Worm (Caenorhabditis elegans) whole organism, early embryonic: ENCODE measurements around the gene rpl-6.

Source experiments
- B0310.2 ChIP-seq: sonication (generic microtip); optimal IDR thresholded peaks from 2 replicates; lab custom pipeline; 2016; ENCODE audit warnings: mild to moderate bottlenecking, missing genetic modification characterization, missing compliant biosample characterization
- F13C5.2 ChIP-seq: sonication (generic microtip); optimal IDR thresholded peaks from 2 replicates; lab custom pipeline; 2017; ENCODE audit warnings: mild to moderate bottlenecking, missing genetic modification characterization, inconsistent platforms, missing compliant biosample characterization
- aly-1 ChIP-seq: sonication (generic microtip); optimal IDR thresholded peaks from 2 replicates; lab custom pipeline; 2016; ENCODE audit warnings: missing genetic modification characterization, missing compliant biosample characterization
- ama-1 ChIP-seq: fragments of 150-350 bp; optimal IDR thresholded peaks from 2 replicates; lab custom pipeline; 2014
- ceh-13 ChIP-seq: fragments of 200-800 bp; sonication (Bioruptor generic); optimal IDR thresholded peaks from 2 replicates; lab custom pipeline; 2018; ENCODE audit warnings: mild to moderate bottlenecking, missing genetic modification characterization, missing compliant biosample characterization
- ceh-36 ChIP-seq: sonication (generic microtip); optimal IDR thresholded peaks from 2 replicates; lab custom pipeline; 2016; ENCODE audit warnings: missing genetic modification characterization, inconsistent platforms, missing compliant biosample characterization
- ets-7 ChIP-seq: sonication (generic microtip); optimal IDR thresholded peaks from 2 replicates; lab custom pipeline; 2016; ENCODE audit warnings: missing genotype, missing genetic modification characterization, missing compliant biosample characterization
- flt-1 ChIP-seq: fragments of 200-800 bp; sonication (Bioruptor generic); IDR thresholded peaks from 2 replicates; pipeline ENCODE4 v1.3.6; 2022; ENCODE audit warnings: missing genetic modification characterization, missing compliant biosample characterization
- hmbx-1 ChIP-seq: sonication (generic microtip); optimal IDR thresholded peaks from 2 replicates; lab custom pipeline; 2016; ENCODE audit warnings: mild to moderate bottlenecking, missing genetic modification characterization, missing compliant biosample characterization
- hmg-4 ChIP-seq: fragments of 200-800 bp; sonication (Bioruptor generic); optimal IDR thresholded peaks from 2 replicates; lab custom pipeline; 2018; ENCODE audit warnings: mild to moderate bottlenecking, missing genetic modification characterization, missing compliant biosample characterization
- hnd-1 ChIP-seq: sonication (generic microtip); optimal IDR thresholded peaks from 2 replicates; lab custom pipeline; 2016; ENCODE audit warnings: missing genetic modification characterization, missing compliant biosample characterization
- pes-1 ChIP-seq: fragments of 200-800 bp; sonication (Bioruptor generic); IDR thresholded peaks from 2 replicates; pipeline ENCODE4 v1.3.6; 2022; ENCODE audit warnings: missing genetic modification reagents, missing genetic modification characterization, missing compliant biosample characterization
- scrt-1 ChIP-seq: fragments of 200-800 bp; sonication (Bioruptor generic); IDR thresholded peaks from 2 replicates; pipeline ENCODE4 v1.3.6; 2022; ENCODE audit warnings: missing genetic modification characterization, missing compliant biosample characterization
- sea-1 ChIP-seq: fragments of 200-800 bp; sonication (Bioruptor generic); conservative IDR thresholded peaks from 2 replicates; pipeline ENCODE4 v1.3.6; 2022; ENCODE audit warnings: missing genetic modification characterization, missing compliant biosample characterization
- tbx-11 ChIP-seq: fragments of 200-800 bp; sonication (Bioruptor generic); IDR thresholded peaks from 2 replicates; pipeline ENCODE4 v1.3.6; 2022; ENCODE audit warnings: missing genetic modification characterization, missing compliant biosample characterization
- tbx-37 ChIP-seq: fragments of 200-800 bp; sonication (Bioruptor generic); conservative IDR thresholded peaks from 2 replicates; pipeline ENCODE4 v1.3.6; 2022; ENCODE audit warnings: missing genetic modification reagents, missing genetic modification characterization, missing compliant biosample characterization
- tra-4 ChIP-seq: sonication (generic microtip); optimal IDR thresholded peaks from 2 replicates; lab custom pipeline; 2017; ENCODE audit warnings: missing genetic modification characterization, missing compliant biosample characterization

rpl-6 gene

ce11 chrIII:7216226-7216625, 8.0 kb downstream of the rpl-6 start, which contains the start of gene R151.1:
Gene R151.1 (plus strand): TSS chrIII:7216526.
- TF ChIP-seq ceh-13, result no peak
- no peak for TF ChIP-seq hmg-4
- no peak for TF ChIP-seq pes-1 (GFP tag; lab: Robert Waterston, UW)
- TF ChIP-seq ets-7 (tag; lab: Kevin White, UChicago), result no peak
- no peak for TF ChIP-seq hmbx-1
- TF ChIP-seq flt-1 (GFP tag; lab: Robert Waterston, UW), result no peak
- TF ChIP-seq scrt-1 (GFP tag; lab: Robert Waterston, UW), result no peak
- TF ChIP-seq F13C5.2 (tag; lab: Kevin White, UChicago), result no peak
- TF ChIP-seq sea-1 (GFP tag; lab: Robert Waterston, UW), result no peak
- no peak for TF ChIP-seq ceh-36
- no peak for TF ChIP-seq ama-1 (lab: Kevin White, UChicago)
- no peak for TF ChIP-seq tbx-11 (GFP tag; lab: Robert Waterston, UW)
- TF ChIP-seq tra-4 (tag; lab: Kevin White, UChicago), result no peak
- no peak for TF ChIP-seq aly-1 (tag; lab: Kevin White, UChicago)
- no peak for TF ChIP-seq tbx-37 (GFP tag; lab: Robert Waterston, UW)
- no peak for TF ChIP-seq B0310.2 (tag; lab: Kevin White, UChicago)
- TF ChIP-seq hnd-1 (tag; lab: Kevin White, UChicago), result no peak

ce11 chrIII:7216924-7217521, 8.8 kb downstream of the rpl-6 start:
- TF ChIP-seq hmg-4, result no peak
- no peak for TF ChIP-seq aly-1 (tag; lab: Kevin White, UChicago)
- no peak for TF ChIP-seq pes-1 (GFP tag; lab: Robert Waterston, UW)
- TF ChIP-seq tra-4 (tag; lab: Kevin White, UChicago), result no peak
- no peak for TF ChIP-seq hnd-1 (tag; lab: Kevin White, UChicago)
- TF ChIP-seq tbx-37 (GFP tag; lab: Robert Waterston, UW), result no peak
- no peak for TF ChIP-seq F13C5.2 (tag; lab: Kevin White, UChicago)
- TF ChIP-seq ceh-36, result no peak
- TF ChIP-seq ama-1 (lab: Kevin White, UChicago), result no peak
- no peak for TF ChIP-seq ets-7 (tag; lab: Kevin White, UChicago)
- TF ChIP-seq sea-1 (GFP tag; lab: Robert Waterston, UW), result no peak
- TF ChIP-seq ceh-13, result no peak
- no peak for TF ChIP-seq tbx-11 (GFP tag; lab: Robert Waterston, UW)
- TF ChIP-seq scrt-1 (GFP tag; lab: Robert Waterston, UW), result no peak
- TF ChIP-seq flt-1 (GFP tag; lab: Robert Waterston, UW), result no peak
- TF ChIP-seq B0310.2 (tag; lab: Kevin White, UChicago), result no peak
- no peak for TF ChIP-seq hmbx-1

ce11 chrIII:7221103-7221502, 12.9 kb downstream of the rpl-6 start:
- TF ChIP-seq aly-1 (tag; lab: Kevin White, UChicago) (no peak), pes-1 (GFP tag; lab: Robert Waterston, UW) (no peak), ama-1 (lab: Kevin White, UChicago) (no peak), ets-7 (tag; lab: Kevin White, UChicago) (no peak), ceh-13 (no peak), ceh-36 (no peak), tbx-37 (GFP tag; lab: Robert Waterston, UW) (no peak), F13C5.2 (tag; lab: Kevin White, UChicago) (no peak), scrt-1 (GFP tag; lab: Robert Waterston, UW) (no peak), flt-1 (GFP tag; lab: Robert Waterston, UW) (no peak), sea-1 (GFP tag; lab: Robert Waterston, UW) (no peak)

- TF ChIP-seq tbx-11 (GFP tag; lab: Robert Waterston, UW) (no peak), flt-1 (GFP tag; lab: Robert Waterston, UW) (no peak)
These were observed 14.8 kb downstream of the rpl-6 start, which contains the start of gene der-2 for ce11 chrIII:7223029-7223428. Gene der-2 (minus strand): TSS chrIII:7223129.

ce11 chrIII:7226607-7227006, 18.4 kb downstream of the rpl-6 start, which contains the start of gene hsp-75:
Gene hsp-75 (minus strand): TSS chrIII:7226707.
- TF ChIP-seq hnd-1 (tag; lab: Kevin White, UChicago) (no peak), tra-4 (tag; lab: Kevin White, UChicago) (no peak), flt-1 (GFP tag; lab: Robert Waterston, UW) (no peak), pes-1 (GFP tag; lab: Robert Waterston, UW) (no peak), F13C5.2 (tag; lab: Kevin White, UChicago) (no peak), ama-1 (lab: Kevin White, UChicago) (no peak), ets-7 (tag; lab: Kevin White, UChicago) (no peak), ceh-13 (no peak), tbx-11 (GFP tag; lab: Robert Waterston, UW) (no peak), B0310.2 (tag; lab: Kevin White, UChicago) (no peak), aly-1 (tag; lab: Kevin White, UChicago) (no peak), hmg-4 (no peak), hmbx-1 (no peak), sea-1 (GFP tag; lab: Robert Waterston, UW) (no peak)

ce11 chrIII:7229687-7230086, 21.4 kb downstream of the rpl-6 start, which contains the start of gene R151.8:
Gene R151.8 (minus strand): TSS chrIII:7229787.
- TF ChIP-seq tbx-37 (GFP tag; lab: Robert Waterston, UW) (no peak), tbx-11 (GFP tag; lab: Robert Waterston, UW) (no peak), tra-4 (tag; lab: Kevin White, UChicago) (no peak), scrt-1 (GFP tag; lab: Robert Waterston, UW) (no peak), ama-1 (lab: Kevin White, UChicago) (no peak), pes-1 (GFP tag; lab: Robert Waterston, UW) (no peak), hmbx-1 (no peak), ceh-13 (no peak), F13C5.2 (tag; lab: Kevin White, UChicago) (no peak)

- TF ChIP-seq hnd-1 (tag; lab: Kevin White, UChicago), result no peak
These were observed 22.6 kb downstream of the rpl-6 start, which contains the start of gene R151.10 for ce11 chrIII:7230841-7231240. Gene R151.10 (minus strand): TSS chrIII:7230941.
